Worm (Caenorhabditis elegans): ENCODE results near the gene C50B6.1.
A peak's percentile ranks its signal among the peaks of the same experiment; 100 is the strongest.

Gene C50B6.1

ce11 chrV:13309806-13310205 lies 1.1 kb downstream of the C50B6.1 start (continued):
- peak; percentile 25 for TF ChIP-seq lin-54 (GFP tag; optimal IDR thresholded peaks at IDR 0.05)

DNA sequence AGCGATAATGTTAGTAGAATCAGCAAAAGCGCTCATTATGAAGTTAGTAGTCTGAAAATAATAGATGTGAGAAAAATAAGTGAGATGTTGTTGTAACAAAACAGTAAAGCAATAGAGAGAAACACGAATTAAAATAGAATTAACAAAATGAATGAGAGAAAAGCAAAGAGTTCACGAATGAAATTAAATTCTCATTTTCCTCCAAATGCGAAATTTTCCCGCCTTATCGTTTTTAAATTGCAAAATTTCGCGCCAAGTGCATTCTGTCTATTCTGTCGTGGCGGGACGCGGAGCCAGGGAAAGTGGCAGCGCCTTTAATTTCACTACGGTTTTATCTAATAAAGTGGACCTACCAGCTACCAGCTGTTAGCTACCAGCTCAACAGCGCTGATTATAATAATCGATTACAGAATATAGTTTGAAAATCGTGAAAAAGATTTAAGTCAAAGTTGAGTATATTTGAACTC lies 3.5 kb downstream of the C50B6.1 start, which contains the start of gene nasp-2:
TSS of gene nasp-2 (minus strand) at position 51 of the 467 bp plus-strand sequence.
- TF ChIP-seq attf-5 (GFP tag; optimal IDR thresholded peaks at IDR 0.05) (peak; percentile 20), dpff-1 (tag; optimal IDR thresholded peaks at IDR 0.05) (no peak), pha-4 (tag; optimal IDR thresholded peaks at IDR 0.05) (no peak), ccch-3 (GFP tag; optimal IDR thresholded peaks at IDR 0.05) (no peak), snpc-4 (GFP tag; optimal IDR thresholded peaks at IDR 0.05) (peak; percentile 52), snpc-4 (tag; optimal IDR thresholded peaks at IDR 0.05) (peak in 3 of 4 experiments; percentile 44 to 64 (median 63)), F33H1.4 (GFP tag; IDR thresholded peaks at IDR 0.05) (peak; percentile 99), attf-3 (GFP tag; conservative IDR thresholded peaks at IDR 0.05) (peak; percentile 96), ceh-79 (tag; optimal IDR thresholded peaks at IDR 0.05) (no peak), nhr-90 (tag; optimal IDR thresholded peaks at IDR 0.05) (no peak), nfya-1 (tag; optimal IDR thresholded peaks at IDR 0.05; ENCODE audit: borderline replicate concordance, insufficient read depth) (no peak), madf-6 (GFP tag; IDR thresholded peaks at IDR 0.05) (peak; percentile 100), nfyb-1 (GFP tag; IDR thresholded peaks at IDR 0.05) (peak; percentile 81), aptf-2 (GFP tag; conservative IDR thresholded peaks at IDR 0.05) (peak; percentile 73; the same call in 1 of the 2 replicates), athp-1 (tag; optimal IDR thresholded peaks at IDR 0.05) (peak; percentile 87), nhr-179 (tag; optimal IDR thresholded peaks at IDR 0.05) (no peak), ztf-25 (GFP tag; IDR thresholded peaks at IDR 0.05) (peak; percentile 91), ceh-100 (GFP tag; IDR thresholded peaks at IDR 0.05) (peak; percentile 73), F57C9.4 (tag; optimal IDR thresholded peaks at IDR 0.05) (no peak), hmg-1.2 (GFP tag; IDR thresholded peaks at IDR 0.05) (peak; percentile 68), Y53G8AR.9 (GFP tag; conservative IDR thresholded peaks at IDR 0.05) (peak; percentile 92), xnd-1 (tag; optimal IDR thresholded peaks at IDR 0.05) (peak; percentile 99), B0035.1 (tag; optimal IDR thresholded peaks at IDR 0.05) (no peak), tlf-1 (GFP tag; optimal IDR thresholded peaks at IDR 0.05) (peak; percentile 95), fkh-3 (tag; optimal IDR thresholded peaks at IDR 0.05) (no peak), lsl-1 (GFP tag; optimal IDR thresholded peaks at IDR 0.05) (peak; percentile 97), nhr-120 (GFP tag; IDR thresholded peaks at IDR 0.05) (no peak), rcor-1 (GFP tag; IDR thresholded peaks at IDR 0.05) (peak; percentile 94), C06A6.2 (GFP tag; conservative IDR thresholded peaks at IDR 0.05) (no peak), lin-54 (GFP tag; optimal IDR thresholded peaks at IDR 0.05) (peak; percentile 96), hlh-12 (tag; optimal IDR thresholded peaks at IDR 0.05) (no peak), mes-4 (tag; optimal IDR thresholded peaks at IDR 0.05) (no peak), ceh-58 (GFP tag; IDR thresholded peaks at IDR 0.05) (no peak), pbrm-1 (GFP tag; IDR thresholded peaks at IDR 0.05) (peak; percentile 82), B0261.1 (tag; optimal IDR thresholded peaks at IDR 0.05) (no peak), rpc-1 (optimal IDR thresholded peaks at IDR 0.05) (no peak), rpc-1 (tag; optimal IDR thresholded peaks at IDR 0.05) (peak; percentile 14), ztf-3 (GFP tag; optimal IDR thresholded peaks at IDR 0.05) (no peak), madf-10 (tag; optimal IDR thresholded peaks at IDR 0.05) (no peak), lin-26 (GFP tag; IDR thresholded peaks at IDR 0.05) (peak; percentile 77), ZK185.1 (tag; optimal IDR thresholded peaks at IDR 0.05; ENCODE audit: poor library complexity, severe bottlenecking) (no peak), tbx-9 (tag; optimal IDR thresholded peaks at IDR 0.05; ENCODE audit: borderline replicate concordance) (no peak), rec-8 (tag; optimal IDR thresholded peaks at IDR 0.05) (no peak), let-607 (tag; optimal IDR thresholded peaks at IDR 0.05) (no peak), zfh-2 (GFP tag; conservative IDR thresholded peaks at IDR 0.05) (no peak), ztf-22 (GFP tag; optimal IDR thresholded peaks at IDR 0.05) (no peak), F10E7.11 (tag; optimal IDR thresholded peaks at IDR 0.05) (no peak)

Measured in whole organism, young adult.